Fruit fly (Drosophila melanogaster) whole organism, prepupa: ENCODE data around the gene CG5877.

Experiments used
- CG11902 ChIP-seq: fragments of 200-800 bp; sonication (Bioruptor generic); optimal IDR thresholded peaks from 3 replicates; lab custom pipeline; 2016; ENCODE audit warnings: missing biosample characterization, missing genetic modification characterization
- CG6276 ChIP-seq: fragments of 200-800 bp; sonication (Bioruptor generic); optimal IDR thresholded peaks from 2 replicates; lab custom pipeline; 2017; ENCODE audit warnings: missing biosample characterization, mild to moderate bottlenecking, missing genetic modification characterization
- CG7368 ChIP-seq: fragments of 200-800 bp; sonication (Bioruptor generic); optimal IDR thresholded peaks from 3 replicates; lab custom pipeline; 2016; ENCODE audit warnings: missing biosample characterization, missing genetic modification characterization
- Smox ChIP-seq: fragments of 200-800 bp; sonication (Bioruptor generic); optimal IDR thresholded peaks from 3 replicates; lab custom pipeline; 2016; ENCODE audit warnings: missing biosample characterization, missing genetic modification characterization
- spab ChIP-seq: fragments of 200-800 bp; sonication (Bioruptor generic); optimal IDR thresholded peaks from 2 replicates; lab custom pipeline; 2017; ENCODE audit warnings: missing biosample characterization, mild to moderate bottlenecking, missing genetic modification characterization, missing genetic modification reagents

DNA sequence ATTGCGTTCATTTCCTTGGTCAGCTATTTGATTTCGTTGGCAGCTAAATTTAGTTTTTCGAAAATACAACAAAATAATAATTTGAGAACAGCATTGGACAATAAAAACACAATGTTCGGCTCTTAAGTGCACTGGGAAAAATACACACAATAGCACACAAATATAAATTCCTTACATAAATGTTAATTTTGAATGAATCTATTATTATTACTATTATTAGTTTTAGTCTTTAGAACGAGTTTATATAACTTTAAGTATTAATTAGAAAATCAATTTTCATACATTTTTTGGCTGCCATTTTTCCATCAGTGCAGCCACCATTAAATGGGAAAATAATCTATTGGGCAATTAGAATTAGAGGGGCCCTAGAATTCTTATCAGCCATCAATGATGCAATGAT, 17.1 kb downstream of the CG5877 start:
- TF ChIP-seq Smox: no peak
- no peak for TF ChIP-seq spab
- no peak for TF ChIP-seq CG11902 (GFP tag; lab: Kevin White, UChicago)
- TF ChIP-seq CG6276: no peak
- TF ChIP-seq CG7368 (GFP tag; lab: Kevin White, UChicago): no peak
